Worm (Caenorhabditis elegans) whole organism, L4 larva: ENCODE data around the gene srj-18.

Source experiments
- F26F4.8 ChIP-seq: fragments of 200-800 bp; sonication (Bioruptor generic); conservative IDR thresholded peaks from 2 replicates; pipeline ENCODE4 v1.3.6; 2022; ENCODE audit warnings: missing genetic modification characterization, missing compliant biosample characterization
- F44E2.7 ChIP-seq: fragments of 200-800 bp; sonication (Bioruptor generic); IDR thresholded peaks from 2 replicates; pipeline ENCODE4 v2.1.2; 2022; ENCODE audit warnings: missing genetic modification characterization, missing compliant biosample characterization
- T20F7.1 ChIP-seq: fragments of 200-800 bp; sonication (Bioruptor generic); optimal IDR thresholded peaks from 2 replicates; lab custom pipeline; 2018; ENCODE audit warnings: mild to moderate bottlenecking, missing genetic modification characterization, missing compliant biosample characterization
- aha-1 ChIP-seq: fragments of 150-350 bp; peaks from one replicate; lab custom pipeline; 2014; ENCODE audit warnings: missing biosample characterization, missing genetic modification characterization
- ama-1 ChIP-seq: fragments of 150-350 bp; optimal IDR thresholded peaks from 2 replicates; lab custom pipeline; 2014; ENCODE audit warnings: inconsistent platforms, mixed read lengths
- ceh-44 ChIP-seq: fragments of 200-800 bp; sonication (Bioruptor generic); IDR thresholded peaks from 2 replicates; pipeline ENCODE4 v1.3.6; 2022; ENCODE audit warnings: missing genetic modification reagents, missing genetic modification characterization, missing compliant biosample characterization
- daf-12 ChIP-seq: fragments of 150-350 bp; optimal IDR thresholded peaks from 2 replicates; lab custom pipeline; 2014; ENCODE audit warnings: missing biosample characterization, missing genetic modification reagents, missing genetic modification characterization
- dmd-6 ChIP-seq: fragments of 200-800 bp; sonication (Bioruptor generic); IDR thresholded peaks from 2 replicates; pipeline ENCODE4 v1.3.6; 2022; ENCODE audit warnings: missing genetic modification reagents, missing genetic modification characterization, missing compliant biosample characterization
- fkh-10 ChIP-seq: fragments of 150-350 bp; optimal IDR thresholded peaks from 2 replicates; lab custom pipeline; 2014; ENCODE audit warnings: missing biosample characterization, missing genetic modification reagents, missing genetic modification characterization
- fos-1 ChIP-seq: fragments of 150-350 bp; optimal IDR thresholded peaks from 2 replicates; lab custom pipeline; 2014; ENCODE audit warnings: missing biosample characterization, missing genetic modification characterization
- lin-1 ChIP-seq: fragments of 200-800 bp; sonication (Bioruptor generic); IDR thresholded peaks from 2 replicates; pipeline ENCODE4 v1.3.6; 2022; ENCODE audit warnings: missing genetic modification reagents, missing genetic modification characterization, missing compliant biosample characterization
- lin-29 ChIP-seq: fragments of 200-800 bp; sonication (Bioruptor generic); IDR thresholded peaks from 2 replicates; pipeline ENCODE4 v1.3.6; 2022; ENCODE audit warnings: missing genetic modification reagents, missing genetic modification characterization, missing compliant biosample characterization
- madf-9 ChIP-seq: fragments of 200-800 bp; sonication (Bioruptor generic); conservative IDR thresholded peaks from 2 replicates; pipeline ENCODE4 v1.3.6; 2022; ENCODE audit warnings: missing genetic modification reagents, missing genetic modification characterization, missing compliant biosample characterization
- mdl-1 ChIP-seq, 2 experiments: fragments of 150-350 bp in 1 of 2; sonication (generic microtip) in 1 of 2; optimal IDR thresholded peaks; 2 replicates each; lab custom pipeline; 2014 to 2017; ENCODE audit warnings: missing biosample characterization in 2 of 2, missing genetic modification characterization in 2 of 2
- nhr-10 ChIP-seq: fragments of 150-350 bp; optimal IDR thresholded peaks from 2 replicates; lab custom pipeline; 2014; ENCODE audit warnings: missing biosample characterization, missing genetic modification characterization
- nhr-111 ChIP-seq: fragments of 200-800 bp; sonication (Bioruptor generic); optimal IDR thresholded peaks from 2 replicates; lab custom pipeline; 2018; ENCODE audit warnings: mild to moderate bottlenecking, missing genetic modification characterization, missing compliant biosample characterization
- nhr-25 ChIP-seq: sonication (generic microtip); optimal IDR thresholded peaks from 2 replicates; lab custom pipeline; 2017; ENCODE audit warnings: missing genetic modification characterization, mild to moderate bottlenecking, missing compliant biosample characterization, antibody characterized with exemption, moderate library complexity, borderline replicate concordance; ENCODE audit not compliant: insufficient read depth
- nhr-41 ChIP-seq: fragments of 200-800 bp; sonication (Bioruptor generic); IDR thresholded peaks from 2 replicates; pipeline ENCODE4 v1.3.6; 2022; ENCODE audit warnings: missing genetic modification reagents, missing genetic modification characterization, missing compliant biosample characterization
- nhr-76 ChIP-seq: fragments of 150-350 bp; optimal IDR thresholded peaks from 2 replicates; lab custom pipeline; 2014; ENCODE audit warnings: missing biosample characterization, missing genetic modification characterization
- nhr-77 ChIP-seq: fragments of 150-350 bp; optimal IDR thresholded peaks from 2 replicates; lab custom pipeline; 2014; ENCODE audit warnings: missing biosample characterization, missing genetic modification characterization
- pha-4 ChIP-seq, 2 experiments: fragments of 150-350 bp in 1 of 2; fragments of 200-800 bp in 1 of 2; sonication (Bioruptor generic) in 1 of 2; IDR thresholded peaks in 1 of 2; optimal IDR thresholded peaks in 1 of 2; 2 replicates each; pipeline versions ENCODE4 v1.3.6 to Lab custom; 2014 to 2022; ENCODE audit warnings: missing genetic modification characterization in 2 of 2, missing genetic modification reagents in 2 of 2, missing biosample characterization in 1 of 2, missing compliant biosample characterization in 1 of 2
- set-16 ChIP-seq: fragments of 200-800 bp; sonication (Bioruptor generic); IDR thresholded peaks from 2 replicates; pipeline ENCODE4 v1.3.6; 2022; ENCODE audit warnings: missing genetic modification reagents, missing genetic modification characterization, missing compliant biosample characterization
- snpc-1.2 ChIP-seq: fragments of 200-800 bp; sonication (Bioruptor generic); IDR thresholded peaks from 2 replicates; pipeline ENCODE4 v1.3.6; 2022; ENCODE audit warnings: missing genetic modification reagents, missing genetic modification characterization, missing compliant biosample characterization
- snpc-4 ChIP-seq: fragments of 150-350 bp; optimal IDR thresholded peaks from 2 replicates; lab custom pipeline; 2014; ENCODE audit warnings: missing biosample characterization, missing genetic modification characterization
- spr-3 ChIP-seq: fragments of 200-800 bp; sonication (Bioruptor generic); optimal IDR thresholded peaks from 2 replicates; lab custom pipeline; 2018; ENCODE audit warnings: mild to moderate bottlenecking, missing genetic modification characterization, missing compliant biosample characterization
- unc-62 ChIP-seq, 3 experiments: fragments of 150-350 bp in 1 of 3; sonication (generic microtip); optimal IDR thresholded peaks in 2 of 3; peaks in 1 of 3; 1 replicate in 1 of 3; 2 replicates in 2 of 3; lab custom pipeline; 2014 to 2017; ENCODE audit warnings: missing biosample characterization in 3 of 3, missing genetic modification characterization in 3 of 3, missing genetic modification reagents in 3 of 3, missing genotype in 1 of 3
- zip-11 ChIP-seq: fragments of 200-800 bp; sonication (Bioruptor generic); IDR thresholded peaks from 2 replicates; pipeline ENCODE4 v1.3.6; 2022; ENCODE audit warnings: missing genetic modification characterization, missing compliant biosample characterization

The srj-18 gene

DNA sequence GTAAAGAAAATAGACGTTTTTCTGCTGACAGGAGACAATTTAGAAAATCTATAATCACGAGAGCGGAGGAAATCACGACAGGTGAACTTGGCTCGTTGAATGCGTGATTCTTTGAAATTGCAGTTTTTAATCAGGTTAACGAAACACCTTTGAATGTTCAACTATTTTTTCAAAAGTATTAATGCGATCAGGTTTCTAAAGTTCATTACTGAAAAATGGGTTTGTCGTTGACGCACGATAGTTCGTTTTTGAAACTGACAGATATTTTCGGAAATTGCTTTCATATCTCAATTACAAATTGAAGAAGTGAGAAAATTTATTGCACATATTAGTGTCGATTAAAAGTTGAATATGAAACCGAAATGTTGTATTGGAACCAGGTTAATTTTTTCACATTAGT lies 41.8 kb downstream of the srj-18 start, which contains the start of gene F54E2.5:
Gene F54E2.5, minus strand, starts transcription at position 101 of the 400 bp plus-strand sequence.
- no peak for TF ChIP-seq nhr-77 (tag; lab: Kevin White, UChicago)
- TF ChIP-seq fkh-10: no peak
- TF ChIP-seq ceh-44 (GFP tag; lab: Robert Waterston, UW): no peak
- no peak for TF ChIP-seq lin-1 (GFP tag; lab: Robert Waterston, UW)
- TF ChIP-seq pha-4 (GFP tag; IDR thresholded peaks at IDR 0.05; lab: Robert Waterston, UW): no peak
- no peak for TF ChIP-seq pha-4 (tag; optimal IDR thresholded peaks at IDR 0.05; lab: Kevin White, UChicago)
- TF ChIP-seq mdl-1 (tag; optimal IDR thresholded peaks at IDR 0.05; lab: Kevin White, UChicago): no peak
- no peak for TF ChIP-seq aha-1 (tag; lab: Kevin White, UChicago)
- TF ChIP-seq snpc-4 (tag; lab: Kevin White, UChicago): no peak
- TF ChIP-seq unc-62 (GFP tag; optimal IDR thresholded peaks at IDR 0.05 in 1 of 2; lab: Kevin White, UChicago): no peak
- TF ChIP-seq unc-62 (tag; optimal IDR thresholded peaks at IDR 0.05; lab: Kevin White, UChicago): no peak
- no peak for TF ChIP-seq dmd-6 (GFP tag; lab: Robert Waterston, UW)
- TF ChIP-seq nhr-111 (GFP tag; lab: Kevin White, UChicago): no peak
- no peak for TF ChIP-seq T20F7.1 (GFP tag; lab: Kevin White, UChicago)
- no peak for TF ChIP-seq snpc-1.2 (GFP tag; lab: Robert Waterston, UW)
- no peak for TF ChIP-seq zip-11 (GFP tag; lab: Robert Waterston, UW)
- TF ChIP-seq nhr-76 (tag; lab: Kevin White, UChicago): no peak
- TF ChIP-seq daf-12 (tag; lab: Kevin White, UChicago): no peak
- no peak for TF ChIP-seq nhr-41 (GFP tag; lab: Robert Waterston, UW)
- TF ChIP-seq fos-1 (tag; lab: Kevin White, UChicago): no peak
- no peak for TF ChIP-seq nhr-25
- TF ChIP-seq, all 104 proteins: peak for 0

DNA sequence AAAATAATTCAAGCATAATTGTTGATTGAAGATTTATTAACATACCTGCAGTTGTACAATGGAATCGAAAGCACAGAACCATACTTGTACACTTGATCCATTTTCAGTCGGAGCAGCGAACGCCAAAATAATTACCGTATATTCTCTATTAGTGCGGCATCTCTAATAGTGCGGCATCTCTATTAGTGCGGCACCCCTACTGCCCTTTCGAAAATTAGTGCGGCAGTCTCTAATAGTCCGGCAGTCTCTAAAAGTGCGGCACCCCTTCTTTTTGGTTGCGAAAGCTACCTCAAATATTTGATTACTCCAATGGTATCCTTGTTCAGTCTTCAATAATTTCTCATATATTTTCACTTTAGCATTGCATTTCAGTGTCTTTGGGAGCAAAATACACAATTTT lies 44.0 kb downstream of the srj-18 start, which contains the start of gene srt-34:
Gene srt-34, minus strand, starts transcription at position 101 of the 400 bp plus-strand sequence.
- TF ChIP-seq nhr-10 (tag; lab: Kevin White, UChicago): no peak
- no peak for TF ChIP-seq spr-3

DNA sequence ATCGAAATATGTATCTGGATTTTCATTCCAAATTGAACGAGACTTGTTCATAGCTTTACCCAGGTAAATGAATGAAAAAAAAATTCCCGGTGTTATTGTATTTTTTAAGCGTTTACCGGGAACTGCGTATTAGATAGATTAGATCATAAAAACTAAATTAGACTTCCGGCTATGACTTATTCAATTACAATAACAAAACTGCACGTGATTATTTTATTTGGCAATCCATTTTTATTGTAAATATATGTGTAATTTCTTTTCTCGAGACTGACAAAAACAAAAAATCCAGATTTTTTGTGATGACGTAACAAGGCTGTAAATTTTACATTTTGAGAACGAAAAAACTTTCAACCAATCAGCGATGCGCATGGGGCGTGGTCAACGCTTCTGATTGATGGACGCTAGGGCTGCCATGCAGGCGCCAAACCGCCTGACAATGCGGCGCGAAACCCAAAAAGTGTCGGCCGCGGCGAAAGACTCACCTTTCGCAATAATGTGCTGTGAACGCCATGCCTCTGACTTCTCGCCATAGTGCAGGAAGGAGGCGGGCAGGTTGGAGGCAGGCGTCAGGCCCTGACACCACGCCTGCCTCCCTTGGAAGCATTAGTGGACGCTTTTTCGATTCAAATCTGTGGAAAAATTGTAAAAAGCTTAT lies 47.6 kb downstream of the srj-18 start, which contains the start of gene srh-36:
Gene srh-36, minus strand, starts transcription at position 51 of the 655 bp plus-strand sequence.
- TF ChIP-seq daf-12 (tag; lab: Kevin White, UChicago) (no peak), F26F4.8 (GFP tag; lab: Robert Waterston, UW) (0 out of 2 replicates have a peak, but pooled peaks have one; percentile 35), lin-1 (GFP tag; lab: Robert Waterston, UW) (no peak), set-16 (GFP tag; lab: Robert Waterston, UW) (peak; percentile 73), F44E2.7 (GFP tag; lab: Robert Waterston, UW) (no peak), ama-1 (lab: Kevin White, UChicago) (no peak), lin-29 (GFP tag; lab: Robert Waterston, UW) (no peak), unc-62 (GFP tag; optimal IDR thresholded peaks at IDR 0.05 in 1 of 2; lab: Kevin White, UChicago) (no peak), unc-62 (tag; optimal IDR thresholded peaks at IDR 0.05; lab: Kevin White, UChicago) (no peak), aha-1 (tag; lab: Kevin White, UChicago) (peak; percentile 8), snpc-1.2 (GFP tag; lab: Robert Waterston, UW) (0 out of 2 replicates have a peak, but pooled peaks have one; percentile 32), madf-9 (GFP tag; lab: Robert Waterston, UW) (no peak)
